Worm (Caenorhabditis elegans): Measurements from ENCODE around the gene sphr-1.

- TF ChIP-seq nhr-76 (tag; optimal IDR thresholded peaks at IDR 0.05) (no peak), lsy-12 (tag; optimal IDR thresholded peaks at IDR 0.05) (no peak)
Observed at ce11 chrV:9207377-9207776, 16.0 kb downstream of the sphr-1 start, which contains the start of gene inx-10.
